Fruit fly (Drosophila melanogaster) whole organism, prepupa: ENCODE measurements around the gene CG14182.
A peak's percentile ranks its signal among the peaks of the same experiment; 100 is the strongest.

ENCODE experiments used
- CG10631 ChIP-seq: fragments of 200-800 bp; sonication (Bioruptor generic); optimal IDR thresholded peaks from 2 replicates; lab custom pipeline; 2016; ENCODE audit warnings: missing biosample characterization, missing genetic modification characterization
- CG10669 ChIP-seq: fragments of 200-800 bp; sonication (Bioruptor generic); optimal IDR thresholded peaks from 3 replicates; lab custom pipeline; 2018; ENCODE audit warnings: missing biosample characterization, mild to moderate bottlenecking, missing genetic modification characterization, moderate library complexity
- CG11294 ChIP-seq: fragments of 200-800 bp; sonication (Bioruptor generic); IDR thresholded peaks from 2 replicates; pipeline ENCODE4 v1.3.6; 2022; ENCODE audit warnings: missing biosample characterization, missing genetic modification characterization
- CG11762 ChIP-seq: fragments of 200-800 bp; sonication (Bioruptor generic); optimal IDR thresholded peaks from 3 replicates; lab custom pipeline; 2016; ENCODE audit warnings: missing biosample characterization, missing genetic modification characterization; ENCODE audit not compliant: insufficient read depth
- CG11902 ChIP-seq: fragments of 200-800 bp; sonication (Bioruptor generic); optimal IDR thresholded peaks from 3 replicates; lab custom pipeline; 2016; ENCODE audit warnings: missing biosample characterization, missing genetic modification characterization
- CG15336 ChIP-seq: fragments of 200-800 bp; sonication (Bioruptor generic); IDR thresholded peaks from 2 replicates; pipeline ENCODE4 v1.3.6; 2022; ENCODE audit warnings: missing biosample characterization, missing genetic modification characterization
- CG1621 ChIP-seq: fragments of 200-800 bp; sonication (Bioruptor generic); optimal IDR thresholded peaks from 3 replicates; lab custom pipeline; 2018; ENCODE audit warnings: missing biosample characterization, mild to moderate bottlenecking, missing genetic modification characterization
- CG31627 ChIP-seq: fragments of 200-800 bp; sonication (Bioruptor generic); optimal IDR thresholded peaks from 3 replicates; lab custom pipeline; 2016; ENCODE audit warnings: missing biosample characterization, missing genetic modification characterization
- CG32006 ChIP-seq: fragments of 200-800 bp; sonication (Bioruptor generic); optimal IDR thresholded peaks from 3 replicates; lab custom pipeline; 2017; ENCODE audit warnings: missing biosample characterization, mild to moderate bottlenecking, missing genetic modification characterization
- CG34406 ChIP-seq: fragments of 200-800 bp; sonication (Bioruptor generic); optimal IDR thresholded peaks from 3 replicates; lab custom pipeline; 2016; ENCODE audit warnings: missing biosample characterization, missing genetic modification characterization
- CG3919 ChIP-seq: fragments of 200-800 bp; sonication (Bioruptor generic); optimal IDR thresholded peaks from 3 replicates; lab custom pipeline; 2016; ENCODE audit warnings: missing biosample characterization, missing genetic modification characterization
- CG6792 ChIP-seq: fragments of 200-800 bp; sonication (Bioruptor generic); optimal IDR thresholded peaks from 3 replicates; lab custom pipeline; 2016; ENCODE audit warnings: missing biosample characterization, missing genetic modification characterization
- CG7368 ChIP-seq: fragments of 200-800 bp; sonication (Bioruptor generic); optimal IDR thresholded peaks from 3 replicates; lab custom pipeline; 2016; ENCODE audit warnings: missing biosample characterization, missing genetic modification characterization
- CG8319 ChIP-seq: fragments of 200-800 bp; sonication (Bioruptor generic); optimal IDR thresholded peaks from 3 replicates; lab custom pipeline; 2016; ENCODE audit warnings: missing biosample characterization, missing genetic modification characterization
- Eip78C ChIP-seq: fragments of 200-800 bp; sonication (Bioruptor generic); peaks from one replicate; lab custom pipeline; 2016; ENCODE audit warnings: missing biosample characterization, missing genetic modification characterization
- Eip93F ChIP-seq: fragments of 200-800 bp; sonication (Bioruptor generic); optimal IDR thresholded peaks from 2 replicates; lab custom pipeline; 2016; ENCODE audit warnings: missing biosample characterization, mild to moderate bottlenecking, missing genetic modification characterization
- Ets21C ChIP-seq: fragments of 200-800 bp; sonication (Bioruptor generic); optimal IDR thresholded peaks from 3 replicates; lab custom pipeline; 2016; ENCODE audit warnings: missing biosample characterization, missing genetic modification characterization
- Gug ChIP-seq: fragments of 200-800 bp; sonication (Bioruptor generic); IDR thresholded peaks from 2 replicates; pipeline ENCODE4 v1.3.6; 2022; ENCODE audit warnings: missing biosample characterization, missing genetic modification characterization
- Hr38 ChIP-seq: sonication (Bioruptor generic); optimal IDR thresholded peaks from 2 replicates; lab custom pipeline; 2016; ENCODE audit warnings: missing biosample characterization, missing genetic modification characterization
- Hr39 ChIP-seq: fragments of 200-800 bp; sonication (Bioruptor generic); optimal IDR thresholded peaks from 2 replicates; lab custom pipeline; 2016; ENCODE audit warnings: missing biosample characterization, missing genetic modification characterization
- Hr4 ChIP-seq: fragments of 200-800 bp; sonication (Bioruptor generic); optimal IDR thresholded peaks from 3 replicates; lab custom pipeline; 2016; ENCODE audit warnings: missing biosample characterization, missing genetic modification characterization
- Lpt ChIP-seq: fragments of 200-800 bp; sonication (Bioruptor generic); optimal IDR thresholded peaks from 3 replicates; lab custom pipeline; 2016; ENCODE audit warnings: missing biosample characterization, missing genetic modification characterization
- Met ChIP-seq: fragments of 200-800 bp; sonication (Bioruptor generic); optimal IDR thresholded peaks from 3 replicates; lab custom pipeline; 2016; ENCODE audit warnings: missing biosample characterization, missing genetic modification characterization
- OdsH ChIP-seq: fragments of 200-800 bp; sonication (Bioruptor generic); optimal IDR thresholded peaks from 3 replicates; lab custom pipeline; 2016; ENCODE audit warnings: missing biosample characterization, missing genetic modification characterization
- Sox102F ChIP-seq: fragments of 200-800 bp; sonication (Bioruptor generic); optimal IDR thresholded peaks from 2 replicates; lab custom pipeline; 2016; ENCODE audit warnings: missing biosample characterization, mild to moderate bottlenecking, missing genetic modification characterization
- achi ChIP-seq: fragments of 200-800 bp; sonication (Bioruptor generic); optimal IDR thresholded peaks from 3 replicates; lab custom pipeline; 2016; ENCODE audit warnings: missing biosample characterization, missing genetic modification characterization
- cyc ChIP-seq: fragments of 200-800 bp; sonication (Bioruptor generic); optimal IDR thresholded peaks from 3 replicates; lab custom pipeline; 2016; ENCODE audit warnings: missing biosample characterization, missing genetic modification characterization
- dac ChIP-seq: fragments of 200-800 bp; sonication (Bioruptor generic); optimal IDR thresholded peaks from 2 replicates; lab custom pipeline; 2017; ENCODE audit warnings: missing biosample characterization, mild to moderate bottlenecking, missing genetic modification characterization
- esn ChIP-seq: fragments of 200-800 bp; sonication (Bioruptor generic); optimal IDR thresholded peaks from 2 replicates; lab custom pipeline; 2016; ENCODE audit warnings: missing biosample characterization, mild to moderate bottlenecking, missing genetic modification characterization, moderate library complexity
- fd59A ChIP-seq: fragments of 200-800 bp; sonication (Bioruptor generic); optimal IDR thresholded peaks from 2 replicates; lab custom pipeline; 2017; ENCODE audit warnings: missing biosample characterization, mild to moderate bottlenecking, missing genetic modification characterization, missing genetic modification reagents
- fd85E ChIP-seq: fragments of 200-800 bp; sonication (Bioruptor generic); optimal IDR thresholded peaks from 3 replicates; lab custom pipeline; 2016; ENCODE audit warnings: missing biosample characterization, missing genetic modification characterization
- fkh ChIP-seq: fragments of 200-800 bp; sonication (Bioruptor generic); optimal IDR thresholded peaks from 3 replicates; lab custom pipeline; 2017; ENCODE audit warnings: missing biosample characterization, mild to moderate bottlenecking, missing genetic modification characterization, moderate library complexity
- lz ChIP-seq: fragments of 200-800 bp; sonication (Bioruptor generic); optimal IDR thresholded peaks from 3 replicates; lab custom pipeline; 2016; ENCODE audit warnings: missing biosample characterization, missing genetic modification characterization
- net ChIP-seq: fragments of 200-800 bp; sonication (Bioruptor generic); optimal IDR thresholded peaks from 3 replicates; lab custom pipeline; 2016; ENCODE audit warnings: missing biosample characterization, missing genetic modification characterization
- pdm3 ChIP-seq: fragments of 200-800 bp; sonication (Bioruptor generic); optimal IDR thresholded peaks from 3 replicates; lab custom pipeline; 2016; ENCODE audit warnings: missing biosample characterization, missing genetic modification characterization
- spab ChIP-seq: fragments of 200-800 bp; sonication (Bioruptor generic); optimal IDR thresholded peaks from 2 replicates; lab custom pipeline; 2017; ENCODE audit warnings: missing biosample characterization, mild to moderate bottlenecking, missing genetic modification characterization, missing genetic modification reagents
- ss ChIP-seq, 2 experiments: fragments of 200-800 bp; sonication (Bioruptor generic); optimal IDR thresholded peaks; 2 replicates in 1 of 2; 3 replicates in 1 of 2; lab custom pipeline; 2017 to 2018; ENCODE audit warnings: mild to moderate bottlenecking in 2 of 2, missing biosample characterization in 2 of 2, missing genetic modification characterization in 2 of 2, moderate library complexity in 1 of 2
- vri ChIP-seq: fragments of 200-800 bp; sonication (Bioruptor generic); optimal IDR thresholded peaks from 3 replicates; lab custom pipeline; 2016; ENCODE audit warnings: missing biosample characterization, mild to moderate bottlenecking, missing genetic modification characterization

Gene CG14182

dm6 chr3L:20002482-20003234 is 23.0 kb upstream of the CG14182 start, which contains the start of gene CG7668 (continued):
- TF ChIP-seq Sox102F (GFP tag; lab: Kevin White, UChicago): peak; percentile 91
- peak; percentile 92 for TF ChIP-seq net
- peak; percentile 82 for TF ChIP-seq Eip93F (GFP tag; lab: Kevin White, UChicago)
- TF ChIP-seq Hr38 (GFP tag; lab: Kevin White, UChicago): no peak
- TF ChIP-seq CG11762 (GFP tag; lab: Kevin White, UChicago): peak; percentile 85
- peak; percentile 88 for TF ChIP-seq Ets21C (GFP tag; lab: Kevin White, UChicago)
- peak; percentile 92 for TF ChIP-seq Met (GFP tag; lab: Kevin White, UChicago)
- peak; percentile 89 for TF ChIP-seq CG10631
- peak; percentile 82 for TF ChIP-seq CG8319 (GFP tag; lab: Kevin White, UChicago)
- TF ChIP-seq CG32006 (GFP tag; lab: Kevin White, UChicago): no peak
- peak; percentile 55 for TF ChIP-seq fkh
- peak; percentile 89 for TF ChIP-seq achi (GFP tag; lab: Kevin White, UChicago)
- peak; percentile 89 for TF ChIP-seq CG1621 (tag; lab: Kevin White, UChicago)
- peak; percentile 92 for TF ChIP-seq pdm3 (GFP tag; lab: Kevin White, UChicago)
- peak; percentile 97 for TF ChIP-seq Eip78C (GFP tag; lab: Kevin White, UChicago)
- TF ChIP-seq, all 60 proteins: peak for 53

DNA sequence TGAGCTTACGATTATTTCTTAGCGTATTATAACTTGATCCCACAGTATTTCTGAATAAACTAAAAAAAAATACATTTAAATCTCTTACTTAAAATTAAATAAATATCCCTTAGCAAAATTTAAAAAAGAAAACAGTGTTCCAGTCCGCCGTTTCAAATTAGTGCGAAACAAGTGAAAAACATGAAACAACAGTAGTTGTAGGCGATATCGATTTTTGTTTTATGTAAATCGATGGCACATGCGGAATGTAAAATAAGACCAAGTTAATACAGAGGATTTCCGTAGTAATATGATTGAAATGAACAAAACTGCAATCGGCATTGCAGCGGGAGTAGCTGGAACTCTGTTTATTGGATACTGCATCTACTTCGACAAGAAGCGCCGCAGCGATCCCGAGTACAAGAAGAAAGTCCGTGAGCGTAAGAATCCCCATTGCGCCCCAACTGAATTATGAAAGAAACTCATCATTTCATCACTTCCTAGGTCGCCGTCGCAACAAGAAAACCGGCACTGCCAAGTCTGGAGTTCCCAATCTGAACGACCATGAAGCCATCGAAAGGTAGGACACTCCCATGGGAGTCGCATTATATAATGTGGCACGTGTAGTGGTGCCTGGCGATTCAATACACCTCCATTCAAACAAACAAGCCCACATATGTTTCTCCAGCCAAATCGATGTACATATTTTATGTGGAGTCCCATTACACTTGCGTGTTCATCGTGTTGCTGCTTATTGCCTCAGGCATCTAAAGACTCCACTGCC is 21.4 kb upstream of the CG14182 start:
- TF ChIP-seq CG11902 (GFP tag; lab: Kevin White, UChicago): no peak
- TF ChIP-seq fd59A: no peak
- peak; percentile 26 for TF ChIP-seq Eip78C (GFP tag; lab: Kevin White, UChicago)
- no peak for TF ChIP-seq esn (GFP tag; lab: Kevin White, UChicago)

DNA sequence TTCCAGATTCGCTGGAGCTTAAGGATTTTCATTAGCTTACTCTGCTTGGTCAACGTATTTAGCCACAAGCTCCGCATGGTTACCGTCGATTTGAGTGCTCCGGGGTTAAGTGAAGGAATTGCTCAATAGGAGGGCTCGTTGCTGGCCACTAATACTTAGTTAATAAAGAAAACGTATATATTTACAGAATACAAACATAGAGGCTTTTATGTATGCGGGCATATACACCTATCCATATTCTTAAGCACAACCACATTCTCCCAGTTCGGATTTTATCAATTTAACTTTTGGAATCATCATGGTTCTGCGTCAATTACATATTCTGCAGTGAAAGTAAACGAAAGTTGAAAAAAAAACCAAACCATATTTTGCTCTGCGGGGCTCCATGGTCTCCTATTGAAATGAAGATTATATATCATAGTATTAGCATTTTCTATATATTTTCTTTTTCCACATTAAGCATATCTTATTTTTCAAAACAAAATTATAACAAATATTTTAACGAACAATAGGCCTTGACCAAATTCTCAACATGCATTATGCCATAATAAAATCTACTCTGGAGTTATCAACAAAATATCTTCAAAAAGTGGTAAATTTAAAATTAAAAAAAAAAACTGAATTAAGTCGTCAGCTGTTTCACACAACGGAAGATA is 20.6 kb upstream of the CG14182 start, which contains the start of the genes Tom20 and Gabat:
Tom20 (plus strand) TSS at position 564 of the 656 bp plus-strand sequence.
Gabat (minus strand) TSS at position 606 of the 656 bp plus-strand sequence.
- TF ChIP-seq spab (GFP tag; lab: Kevin White, UChicago): no peak
- peak; percentile 68 for TF ChIP-seq Eip78C (GFP tag; lab: Kevin White, UChicago)

DNA sequence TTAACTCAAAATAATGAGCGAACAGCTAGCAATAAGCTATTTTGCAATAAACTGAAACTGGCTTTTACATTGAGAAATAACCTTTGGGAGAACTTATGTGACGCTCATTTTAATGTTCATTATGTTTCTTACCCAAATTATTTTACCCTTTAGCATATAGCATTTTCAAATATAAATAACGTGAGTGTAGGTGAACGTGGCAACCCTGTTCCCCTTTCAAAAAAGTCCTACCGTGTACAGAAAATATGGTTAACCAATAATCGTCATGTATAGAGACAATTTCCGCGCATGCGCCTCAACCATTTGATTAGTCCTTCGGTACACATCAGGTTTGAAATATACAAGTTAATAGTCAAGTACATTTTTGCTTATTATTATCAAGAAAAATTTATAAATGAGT is 14.4 kb upstream of the CG14182 start:
- TF ChIP-seq dac (GFP tag; lab: Kevin White, UChicago) (no peak), fkh (no peak), esn (GFP tag; lab: Kevin White, UChicago) (no peak), CG6792 (GFP tag; lab: Kevin White, UChicago) (no peak), Lpt (GFP tag; lab: Kevin White, UChicago) (no peak), CG1621 (tag; lab: Kevin White, UChicago) (no peak), vri (GFP tag; lab: Kevin White, UChicago) (no peak), lz (GFP tag; lab: Kevin White, UChicago) (no peak)

dm6 chr3L:19991714-19992231 is 12.2 kb upstream of the CG14182 start, which contains the start of the genes CG7646 and Nca:
Gene CG7646, plus strand, starts transcription at chr3L:19991887.
Gene Nca, plus strand, starts transcription at chr3L:19991887.
- TF ChIP-seq CG31627 (GFP tag; lab: Kevin White, UChicago) (peak; percentile 15), Hr4 (GFP tag; lab: Kevin White, UChicago) (peak; percentile 1), CG3919 (GFP tag; lab: Kevin White, UChicago) (no peak), lz (GFP tag; lab: Kevin White, UChicago) (peak; percentile 14), cyc (GFP tag; lab: Kevin White, UChicago) (no peak), Sox102F (GFP tag; lab: Kevin White, UChicago) (no peak), fd85E (GFP tag; lab: Kevin White, UChicago) (no peak), Hr39 (no peak), ss (GFP tag; optimal IDR thresholded peaks at IDR 0.05; lab: Kevin White, UChicago) (no peak), CG34406 (no peak), Eip78C (GFP tag; lab: Kevin White, UChicago) (no peak), esn (GFP tag; lab: Kevin White, UChicago) (no peak), Met (GFP tag; lab: Kevin White, UChicago) (no peak), CG11294 (GFP tag; lab: Robert Waterston, UW) (no peak), OdsH (GFP tag; lab: Kevin White, UChicago) (no peak), CG7368 (no peak), fkh (peak; percentile 73), CG15336 (no peak), pdm3 (GFP tag; lab: Kevin White, UChicago) (no peak), Gug (GFP tag; lab: Robert Waterston, UW) (no peak), CG10669 (GFP tag; lab: Kevin White, UChicago) (no peak)
